Worm (Caenorhabditis elegans) whole organism, young adult: ENCODE measurements around the gene cul-2.
A peak's percentile ranks its signal among the peaks of the same experiment; 100 is the strongest.

Experiments used
- D2030.7 ChIP-seq: fragments of 200-800 bp; sonication (Bioruptor generic); IDR thresholded peaks from 2 replicates; pipeline ENCODE4 v1.3.6; 2022; ENCODE audit warnings: missing genetic modification reagents, missing genetic modification characterization, missing compliant biosample characterization
- F10E7.11 ChIP-seq: sonication (generic microtip); optimal IDR thresholded peaks from 2 replicates; lab custom pipeline; 2017; ENCODE audit warnings: mild to moderate bottlenecking, missing genetic modification characterization, moderate library complexity, missing compliant biosample characterization
- F23B12.7 ChIP-seq: sonication (generic microtip); optimal IDR thresholded peaks from 2 replicates; lab custom pipeline; 2017; ENCODE audit warnings: missing genetic modification characterization, mild to moderate bottlenecking, missing compliant biosample characterization, antibody characterized with exemption, moderate library complexity; ENCODE audit not compliant: insufficient read depth
- F37B4.10 ChIP-seq: fragments of 200-800 bp; sonication (Bioruptor generic); IDR thresholded peaks from 2 replicates; pipeline ENCODE4 v1.3.6; 2022; ENCODE audit warnings: missing genetic modification characterization, missing compliant biosample characterization
- K11D2.4 ChIP-seq: fragments of 200-800 bp; sonication (Bioruptor generic); IDR thresholded peaks from 2 replicates; pipeline ENCODE4 v1.3.6; 2022; ENCODE audit warnings: missing genetic modification reagents, missing genetic modification characterization, missing compliant biosample characterization
- T07F8.4 ChIP-seq: sonication (generic microtip); optimal IDR thresholded peaks from 2 replicates; lab custom pipeline; 2016; ENCODE audit warnings: mild to moderate bottlenecking, missing genetic modification characterization, moderate library complexity, missing compliant biosample characterization
- Y53G8AR.9 ChIP-seq: fragments of 200-800 bp; sonication (Bioruptor generic); conservative IDR thresholded peaks from 2 replicates; pipeline ENCODE4 v1.3.6; 2022; ENCODE audit warnings: missing genetic modification reagents, missing genetic modification characterization, missing compliant biosample characterization
- Y56A3A.18 ChIP-seq: fragments of 200-800 bp; sonication (Bioruptor generic); IDR thresholded peaks from 2 replicates; pipeline ENCODE4 v1.3.6; 2022; ENCODE audit warnings: missing genetic modification reagents, missing genetic modification characterization, missing compliant biosample characterization
- Y67H2A.10 ChIP-seq: fragments of 200-800 bp; sonication (Bioruptor generic); conservative IDR thresholded peaks from 2 replicates; pipeline ENCODE4 v1.3.6; 2022; ENCODE audit warnings: missing genetic modification reagents, missing genetic modification characterization, missing compliant biosample characterization
- ZK185.1 ChIP-seq: sonication (generic microtip); optimal IDR thresholded peaks from 2 replicates; lab custom pipeline; 2016; ENCODE audit warnings: mild to moderate bottlenecking, missing genetic modification characterization, missing compliant biosample characterization; ENCODE audit not compliant: poor library complexity, severe bottlenecking
- akir-1 ChIP-seq: fragments of 200-800 bp; sonication (Bioruptor generic); optimal IDR thresholded peaks from 2 replicates; lab custom pipeline; 2018; ENCODE audit warnings: mild to moderate bottlenecking, missing genetic modification characterization, moderate library complexity, missing compliant biosample characterization
- ama-1 ChIP-seq, 3 experiments: fragments of 150-350 bp in 1 of 3; sonication (generic microtip) in 2 of 3; optimal IDR thresholded peaks; 2 replicates each; lab custom pipeline; 2014 to 2018; ENCODE audit warnings: missing biosample characterization in 2 of 3, missing genetic modification characterization in 2 of 3, missing genetic modification reagents in 2 of 3
- athp-1 ChIP-seq: sonication (generic microtip); optimal IDR thresholded peaks from 2 replicates; lab custom pipeline; 2017; ENCODE audit warnings: mild to moderate bottlenecking, missing genetic modification characterization, missing compliant biosample characterization
- attf-3 ChIP-seq: fragments of 200-800 bp; sonication (Bioruptor generic); conservative IDR thresholded peaks from 2 replicates; pipeline ENCODE4 v1.3.6; 2022; ENCODE audit warnings: missing genetic modification reagents, missing genetic modification characterization, missing compliant biosample characterization
- attf-5 ChIP-seq: fragments of 200-800 bp; sonication (Bioruptor generic); optimal IDR thresholded peaks from 2 replicates; lab custom pipeline; 2018; ENCODE audit warnings: mild to moderate bottlenecking, missing genetic modification characterization, missing compliant biosample characterization
- ccch-3 ChIP-seq: fragments of 200-800 bp; sonication (Bioruptor generic); optimal IDR thresholded peaks from 2 replicates; lab custom pipeline; 2018; ENCODE audit warnings: mild to moderate bottlenecking, missing genetic modification characterization, missing compliant biosample characterization
- cebp-2 ChIP-seq: fragments of 200-800 bp; sonication (Bioruptor generic); IDR thresholded peaks from 2 replicates; pipeline ENCODE4 v1.3.6; 2022; ENCODE audit warnings: missing genetic modification characterization, missing compliant biosample characterization
- ceh-100 ChIP-seq: fragments of 200-800 bp; sonication (Bioruptor generic); IDR thresholded peaks from 2 replicates; pipeline ENCODE4 v1.3.6; 2022; ENCODE audit warnings: missing genetic modification reagents, missing genetic modification characterization, missing compliant biosample characterization
- ceh-40 ChIP-seq: fragments of 200-800 bp; sonication (Bioruptor generic); IDR thresholded peaks from 2 replicates; pipeline ENCODE4 v1.3.6; 2022; ENCODE audit warnings: missing genetic modification characterization, missing compliant biosample characterization
- chd-7 ChIP-seq: sonication (generic microtip); optimal IDR thresholded peaks from 2 replicates; lab custom pipeline; 2016; ENCODE audit warnings: mild to moderate bottlenecking, missing genetic modification characterization, moderate library complexity, missing compliant biosample characterization
- dox-1 ChIP-seq: fragments of 200-800 bp; sonication (Bioruptor generic); IDR thresholded peaks from 2 replicates; pipeline ENCODE4 v1.3.6; 2022; ENCODE audit warnings: missing genetic modification reagents, missing genetic modification characterization, missing compliant biosample characterization
- dpff-1 ChIP-seq: sonication (generic microtip); optimal IDR thresholded peaks from 2 replicates; lab custom pipeline; 2017; ENCODE audit warnings: mild to moderate bottlenecking, missing genetic modification characterization, missing compliant biosample characterization
- egrh-3 ChIP-seq: fragments of 200-800 bp; sonication (Bioruptor generic); IDR thresholded peaks from 2 replicates; pipeline ENCODE4 v1.3.6; 2022; ENCODE audit warnings: missing genetic modification reagents, missing genetic modification characterization, missing compliant biosample characterization
- ekl-4 ChIP-seq: fragments of 200-800 bp; sonication (Bioruptor generic); IDR thresholded peaks from 2 replicates; pipeline ENCODE4 v1.3.6; 2022; ENCODE audit warnings: missing genetic modification reagents, missing genetic modification characterization, missing compliant biosample characterization
- fkh-3 ChIP-seq: sonication (generic microtip); optimal IDR thresholded peaks from 2 replicates; lab custom pipeline; 2016; ENCODE audit warnings: mild to moderate bottlenecking, missing genetic modification characterization, missing compliant biosample characterization
- gei-17 ChIP-seq: fragments of 200-800 bp; sonication (Bioruptor generic); optimal IDR thresholded peaks from 2 replicates; lab custom pipeline; 2018; ENCODE audit warnings: mild to moderate bottlenecking, missing genetic modification characterization, missing compliant biosample characterization
- hlh-12 ChIP-seq: sonication (generic microtip); optimal IDR thresholded peaks from 2 replicates; lab custom pipeline; 2016; ENCODE audit warnings: missing genetic modification characterization, missing compliant biosample characterization
- hmg-20 ChIP-seq: fragments of 200-800 bp; sonication (Bioruptor generic); IDR thresholded peaks from 2 replicates; pipeline ENCODE4 v1.3.6; 2022; ENCODE audit warnings: missing genetic modification reagents, missing genetic modification characterization, missing compliant biosample characterization
- hrde-1 ChIP-seq: sonication (generic microtip); optimal IDR thresholded peaks from 2 replicates; lab custom pipeline; 2016; ENCODE audit warnings: missing genetic modification characterization, mild to moderate bottlenecking, missing compliant biosample characterization, moderate library complexity, missing genotype, missing genetic modification reagents, borderline replicate concordance
- lag-1 ChIP-seq: fragments of 200-800 bp; sonication (Bioruptor generic); IDR thresholded peaks from 2 replicates; pipeline ENCODE4 v1.3.6; 2022; ENCODE audit warnings: missing genetic modification reagents, missing genetic modification characterization, missing compliant biosample characterization
- madf-10 ChIP-seq: sonication (generic microtip); optimal IDR thresholded peaks from 2 replicates; lab custom pipeline; 2016; ENCODE audit warnings: mild to moderate bottlenecking, missing genetic modification characterization, missing compliant biosample characterization
- madf-8 ChIP-seq: fragments of 200-800 bp; sonication (Bioruptor generic); conservative IDR thresholded peaks from 2 replicates; pipeline ENCODE4 v1.3.6; 2022; ENCODE audit warnings: missing genetic modification reagents, missing genetic modification characterization, missing compliant biosample characterization
- mxl-1 ChIP-seq: sonication (generic microtip); optimal IDR thresholded peaks from 2 replicates; lab custom pipeline; 2016; ENCODE audit warnings: missing genetic modification characterization, missing compliant biosample characterization
- nhr-27 ChIP-seq: fragments of 200-800 bp; sonication (Bioruptor generic); optimal IDR thresholded peaks from 2 replicates; lab custom pipeline; 2018; ENCODE audit warnings: mild to moderate bottlenecking, missing genetic modification characterization, moderate library complexity, missing compliant biosample characterization
- pbrm-1 ChIP-seq: fragments of 200-800 bp; sonication (Bioruptor generic); IDR thresholded peaks from 2 replicates; pipeline ENCODE4 v1.3.6; 2022; ENCODE audit warnings: missing genetic modification reagents, missing genetic modification characterization, missing compliant biosample characterization
- rpc-1 ChIP-seq, 2 experiments: fragments of 150-350 bp in 1 of 2; sonication (generic microtip) in 1 of 2; optimal IDR thresholded peaks; 2 replicates each; lab custom pipeline; 2014 to 2018; ENCODE audit warnings: missing biosample characterization in 1 of 2, missing genetic modification characterization in 1 of 2, missing genetic modification reagents in 1 of 2, missing genotype in 1 of 2
- sea-2 ChIP-seq: fragments of 200-800 bp; sonication (Bioruptor generic); IDR thresholded peaks from 2 replicates; pipeline ENCODE4 v1.3.6; 2022; ENCODE audit warnings: missing genetic modification characterization, missing compliant biosample characterization
- snpc-1.1 ChIP-seq: sonication (generic microtip); optimal IDR thresholded peaks from 2 replicates; lab custom pipeline; 2017; ENCODE audit warnings: missing genetic modification characterization, mild to moderate bottlenecking, missing compliant biosample characterization, antibody characterized with exemption, moderate library complexity, missing genotype, missing genetic modification reagents; ENCODE audit not compliant: insufficient read depth
- snpc-1.3 ChIP-seq: sonication (generic microtip); optimal IDR thresholded peaks from 2 replicates; lab custom pipeline; 2017; ENCODE audit warnings: missing genetic modification characterization, mild to moderate bottlenecking, missing compliant biosample characterization, antibody characterized with exemption, moderate library complexity, missing genotype, missing genetic modification reagents; ENCODE audit not compliant: insufficient read depth
- snpc-4 ChIP-seq, 5 experiments: fragments of 150-350 bp in 1 of 5; sonication (generic microtip) in 4 of 5; optimal IDR thresholded peaks; 2 replicates each; lab custom pipeline; 2014 to 2018; ENCODE audit warnings: missing genetic modification characterization in 5 of 5, missing biosample characterization in 3 of 5, antibody characterized with exemption in 2 of 5, mild to moderate bottlenecking in 2 of 5, missing compliant biosample characterization in 2 of 5, missing genotype in 2 of 5, moderate library complexity in 2 of 5, missing genetic modification reagents in 1 of 5
- tbp1 ChIP-seq: fragments of 200-800 bp; sonication (Bioruptor generic); optimal IDR thresholded peaks from 2 replicates; lab custom pipeline; 2018; ENCODE audit warnings: mild to moderate bottlenecking, missing genetic modification characterization, missing compliant biosample characterization
- unc-130 ChIP-seq: sonication (generic microtip); optimal IDR thresholded peaks from 2 replicates; lab custom pipeline; 2016; ENCODE audit warnings: missing genetic modification reagents, missing genetic modification characterization, missing compliant biosample characterization
- zfh-2 ChIP-seq: fragments of 200-800 bp; sonication (Bioruptor generic); conservative IDR thresholded peaks from 2 replicates; pipeline ENCODE4 v1.3.6; 2022; ENCODE audit warnings: missing genetic modification reagents, missing genetic modification characterization, missing compliant biosample characterization
- ztf-25 ChIP-seq: fragments of 200-800 bp; sonication (Bioruptor generic); IDR thresholded peaks from 2 replicates; pipeline ENCODE4 v1.3.6; 2022; ENCODE audit warnings: missing genetic modification reagents, missing genetic modification characterization, missing compliant biosample characterization
- ztf-3 ChIP-seq: fragments of 200-800 bp; sonication (Bioruptor generic); optimal IDR thresholded peaks from 2 replicates; lab custom pipeline; 2018; ENCODE audit warnings: mild to moderate bottlenecking, missing genetic modification characterization, missing compliant biosample characterization

Gene cul-2

DNA sequence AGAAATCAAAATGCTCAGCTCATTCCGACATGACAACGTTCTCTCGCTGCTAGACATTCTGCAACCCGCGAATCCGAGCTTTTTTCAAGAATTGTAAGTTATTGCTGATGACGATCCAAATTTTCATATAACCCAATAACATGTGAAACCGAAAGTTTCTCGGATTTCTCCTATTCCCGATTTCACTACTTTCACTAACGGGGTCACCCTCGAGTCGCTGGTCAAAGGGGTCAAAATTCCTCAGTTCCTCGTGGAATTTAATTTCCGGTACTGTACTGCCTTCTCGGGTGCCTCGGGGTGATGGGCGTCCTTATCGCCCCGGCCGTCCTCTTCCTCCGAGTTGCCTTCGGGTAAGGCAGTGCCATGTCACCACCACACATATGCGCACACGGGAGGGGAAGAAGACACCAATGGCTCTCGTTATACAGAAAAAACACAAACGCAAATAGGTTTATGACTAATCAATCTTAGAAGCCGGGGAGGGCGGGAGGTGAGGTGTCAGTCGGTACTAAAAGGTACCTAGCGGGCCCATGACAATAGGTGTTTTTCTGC lies 33.2 kb downstream of the cul-2 start:
- TF ChIP-seq dox-1 (GFP tag; lab: Robert Waterston, UW) (0 out of 2 replicates have a peak, but pooled peaks have one; percentile 31), ztf-3 (GFP tag; lab: Kevin White, UChicago) (peak; percentile 33), hmg-20 (GFP tag; lab: Robert Waterston, UW) (no peak), ZK185.1 (tag; lab: Kevin White, UChicago) (peak; percentile 15), Y67H2A.10 (GFP tag; lab: Robert Waterston, UW) (no peak), zfh-2 (GFP tag; lab: Robert Waterston, UW) (peak; percentile 76), D2030.7 (GFP tag; lab: Robert Waterston, UW) (0 out of 2 replicates have a peak, but pooled peaks have one; percentile 19), cebp-2 (GFP tag; lab: Robert Waterston, UW) (0 out of 2 replicates have a peak, but pooled peaks have one; percentile 59), attf-3 (no peak), ceh-40 (GFP tag; lab: Robert Waterston, UW) (no peak), snpc-1.1 (no peak), ama-1 (optimal IDR thresholded peaks at IDR 0.05; lab: Kevin White, UChicago) (no peak), ama-1 (GFP tag; optimal IDR thresholded peaks at IDR 0.05; lab: Kevin White, UChicago) (no peak), gei-17 (GFP tag; lab: Kevin White, UChicago) (peak; percentile 21), snpc-1.3 (no peak), F10E7.11 (tag; lab: Kevin White, UChicago) (no peak)

DNA sequence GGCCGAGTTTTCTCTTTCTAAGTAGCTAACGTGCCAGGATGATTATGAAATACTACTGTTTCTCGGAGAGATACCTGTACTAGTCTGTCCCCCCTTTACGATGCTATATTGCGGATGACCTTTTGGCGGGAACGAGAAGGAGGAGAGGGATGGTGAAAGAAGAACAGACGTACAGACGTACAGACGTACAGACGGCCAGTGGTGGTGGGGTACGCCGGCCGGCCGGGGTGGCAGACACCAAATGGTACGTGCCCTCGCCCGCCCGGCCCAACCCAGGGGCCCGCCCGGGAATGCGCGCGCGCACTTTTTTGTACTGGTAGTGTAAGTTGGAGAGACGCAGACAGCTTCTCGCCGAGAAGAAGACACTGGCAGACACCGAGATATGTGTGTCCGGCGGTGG lies 34.0 kb downstream of the cul-2 start:
- TF ChIP-seq dpff-1 (tag; lab: Kevin White, UChicago) (no peak), lag-1 (no peak), K11D2.4 (GFP tag; lab: Robert Waterston, UW) (no peak), nhr-27 (no peak), Y53G8AR.9 (no peak), ceh-100 (no peak), unc-130 (GFP tag; lab: Kevin White, UChicago) (no peak), sea-2 (GFP tag; lab: Robert Waterston, UW) (no peak), attf-5 (no peak), madf-8 (GFP tag; lab: Robert Waterston, UW) (no peak), tbp1 (no peak), snpc-4 (GFP tag; optimal IDR thresholded peaks at IDR 0.05; lab: Kevin White, UChicago) (no peak), snpc-4 (tag; optimal IDR thresholded peaks at IDR 0.05; lab: Kevin White, UChicago) (no peak), akir-1 (GFP tag; lab: Kevin White, UChicago) (peak; percentile 74), fkh-3 (tag; lab: Kevin White, UChicago) (no peak), hrde-1 (tag; lab: Kevin White, UChicago) (no peak), hlh-12 (tag; lab: Kevin White, UChicago) (no peak), ccch-3 (GFP tag; lab: Kevin White, UChicago) (no peak), zfh-2 (GFP tag; lab: Robert Waterston, UW) (peak; percentile 97), mxl-1 (tag; lab: Kevin White, UChicago) (no peak), F23B12.7 (tag; lab: Kevin White, UChicago) (no peak), ekl-4 (GFP tag; lab: Robert Waterston, UW) (no peak), ztf-25 (GFP tag; lab: Robert Waterston, UW) (no peak), egrh-3 (GFP tag; lab: Robert Waterston, UW) (peak; percentile 91), T07F8.4 (tag; lab: Kevin White, UChicago) (no peak), Y56A3A.18 (no peak), F37B4.10 (GFP tag; lab: Robert Waterston, UW) (no peak), ceh-40 (GFP tag; lab: Robert Waterston, UW) (no peak), athp-1 (tag; lab: Kevin White, UChicago) (no peak), pbrm-1 (GFP tag; lab: Robert Waterston, UW) (no peak), F10E7.11 (tag; lab: Kevin White, UChicago) (no peak), rpc-1 (optimal IDR thresholded peaks at IDR 0.05; lab: Kevin White, UChicago) (no peak), rpc-1 (tag; optimal IDR thresholded peaks at IDR 0.05; lab: Kevin White, UChicago) (no peak), chd-7 (tag; lab: Kevin White, UChicago) (no peak), madf-10 (tag; lab: Kevin White, UChicago) (no peak)
